Fruit fly (Drosophila melanogaster): ENCODE measurements around the gene CG33668.
"Not testable (repeated sequence)": the region's sequence is repeated elsewhere in the genome, so short reads cannot be mapped to it uniquely, and the experiment has no call there.

CG33668 gene

DNA sequence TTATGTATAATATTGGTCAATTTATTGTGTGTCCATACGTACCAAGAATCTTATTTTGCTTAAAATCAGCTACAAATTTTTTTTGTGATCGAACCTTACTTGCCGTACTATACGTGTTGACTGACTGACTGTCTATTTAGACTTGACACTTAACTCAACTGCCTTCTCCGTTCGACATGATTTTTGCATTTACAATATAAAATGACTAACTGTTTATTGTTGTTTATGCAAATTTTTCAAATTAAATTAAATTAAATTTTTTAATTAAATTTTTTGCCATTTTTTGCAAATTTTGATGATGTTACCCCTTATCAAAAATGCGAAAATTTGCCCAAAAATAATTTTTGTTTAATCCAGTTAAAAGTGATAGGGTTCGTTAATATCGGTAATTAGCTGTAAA is at the start of gene CG33668:
Gene CG33668, minus strand, starts transcription at position 101 of the 400 bp plus-strand sequence.
- TF ChIP-seq esn, CG6854, fd59A (GFP tag; optimal IDR thresholded peaks at IDR 0.05): not testable (repeated sequence)

DNA sequence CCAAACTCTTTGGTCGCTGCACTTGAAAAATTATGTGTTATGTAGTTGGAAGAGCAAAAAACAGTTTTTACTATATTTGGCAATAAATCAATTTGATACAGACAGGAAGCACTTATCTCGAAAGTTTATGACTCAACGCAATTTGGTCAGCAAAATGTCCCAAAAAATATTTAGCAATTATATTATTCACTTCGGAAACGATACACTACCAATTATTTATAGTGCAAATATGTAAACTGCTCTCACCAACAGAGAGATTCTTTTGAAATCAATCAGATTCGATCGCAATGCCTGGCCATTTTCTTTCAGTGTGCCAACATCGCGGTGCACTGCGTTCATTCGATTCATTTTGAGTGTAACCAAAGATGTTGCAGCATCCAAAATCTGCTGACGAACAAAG is 38.7 kb upstream of the CG33668 start:
- TF ChIP-seq spab (GFP tag; optimal IDR thresholded peaks at IDR 0.05) (no peak), fd85E (GFP tag; optimal IDR thresholded peaks at IDR 0.05) (no peak), CG6276 (GFP tag; optimal IDR thresholded peaks at IDR 0.05) (no peak), net (GFP tag; optimal IDR thresholded peaks at IDR 0.05) (no peak), CG6808 (GFP tag; optimal IDR thresholded peaks at IDR 0.05) (no peak), Sox102F (GFP tag; optimal IDR thresholded peaks at IDR 0.05) (peak; percentile 61), lz (GFP tag; optimal IDR thresholded peaks at IDR 0.05) (peak; percentile 32), CG6854 (GFP tag; optimal IDR thresholded peaks at IDR 0.05) (no peak), CG8319 (GFP tag; optimal IDR thresholded peaks at IDR 0.05) (no peak), Eip78C (GFP tag) (peak; percentile 36), CG8632 (GFP tag; optimal IDR thresholded peaks at IDR 0.05) (no peak), Ets21C (GFP tag; optimal IDR thresholded peaks at IDR 0.05) (peak; percentile 34), CG4318 (GFP tag; optimal IDR thresholded peaks at IDR 0.05) (no peak), CG32006 (GFP tag; optimal IDR thresholded peaks at IDR 0.05) (peak; percentile 41), acj6 (GFP tag; optimal IDR thresholded peaks at IDR 0.05) (peak; percentile 25), CG31627 (GFP tag; optimal IDR thresholded peaks at IDR 0.05) (peak; percentile 64), CG1621 (tag; optimal IDR thresholded peaks at IDR 0.05) (no peak), CG11294 (GFP tag; IDR thresholded peaks at IDR 0.05) (no peak), CG15336 (GFP tag; IDR thresholded peaks at IDR 0.05) (no peak), achi (GFP tag; optimal IDR thresholded peaks at IDR 0.05) (peak; percentile 11), dsx (GFP tag; optimal IDR thresholded peaks at IDR 0.05; ENCODE audit: poor library complexity, severe bottlenecking) (no peak), OdsH (GFP tag; optimal IDR thresholded peaks at IDR 0.05) (peak; percentile 38), CG6792 (GFP tag; optimal IDR thresholded peaks at IDR 0.05) (peak; percentile 25), Sox14 (GFP tag; optimal IDR thresholded peaks at IDR 0.05) (peak; percentile 49), CG10631 (GFP tag; optimal IDR thresholded peaks at IDR 0.05) (no peak), Lpt (GFP tag; optimal IDR thresholded peaks at IDR 0.05) (no peak), Hr38 (GFP tag; optimal IDR thresholded peaks at IDR 0.05) (no peak), esn (GFP tag; optimal IDR thresholded peaks at IDR 0.05) (peak; percentile 72), CG11762 (GFP tag; optimal IDR thresholded peaks at IDR 0.05; ENCODE audit: insufficient read depth) (no peak), pdm3 (GFP tag; optimal IDR thresholded peaks at IDR 0.05) (peak; percentile 7), Smox (GFP tag; optimal IDR thresholded peaks at IDR 0.05) (peak; percentile 59), cyc (GFP tag; optimal IDR thresholded peaks at IDR 0.05) (no peak), fkh (GFP tag; optimal IDR thresholded peaks at IDR 0.05) (no peak), Blimp-1 (GFP tag; optimal IDR thresholded peaks at IDR 0.05) (no peak), svp (GFP tag) (peak; percentile 41), CG3919 (GFP tag; optimal IDR thresholded peaks at IDR 0.05) (no peak), topi (GFP tag; optimal IDR thresholded peaks at IDR 0.05) (no peak), fd59A (GFP tag; optimal IDR thresholded peaks at IDR 0.05) (no peak), CG34406 (GFP tag; optimal IDR thresholded peaks at IDR 0.05) (no peak), Hr39 (GFP tag; optimal IDR thresholded peaks at IDR 0.05) (peak; percentile 62), CG11902 (GFP tag; optimal IDR thresholded peaks at IDR 0.05) (no peak)

DNA sequence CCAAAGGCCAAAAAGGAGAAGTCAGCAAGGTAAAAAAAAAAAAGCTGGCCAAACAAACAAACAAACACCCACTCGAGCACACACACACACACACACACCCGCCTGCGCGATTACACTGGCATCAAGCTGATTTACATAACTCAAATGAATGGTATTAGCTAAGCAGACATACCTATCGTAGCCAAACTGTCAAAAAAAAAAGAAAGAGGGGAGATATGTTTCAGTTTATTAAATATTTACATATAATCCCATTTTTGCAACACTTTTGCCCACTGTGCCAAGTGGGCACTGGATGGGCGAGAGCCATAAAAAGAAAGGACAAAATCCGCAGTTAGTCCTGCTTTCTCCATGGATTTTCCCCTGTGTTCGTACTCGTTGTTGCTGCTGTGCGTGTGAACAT is 20.3 kb upstream of the CG33668 start:
- TF ChIP-seq CG6854 (GFP tag; optimal IDR thresholded peaks at IDR 0.05) (no peak), CG10669 (GFP tag; optimal IDR thresholded peaks at IDR 0.05) (peak; percentile 27), CG32006 (GFP tag; optimal IDR thresholded peaks at IDR 0.05) (peak; percentile 5), CG6163 (GFP tag; IDR thresholded peaks at IDR 0.05) (peak; percentile 55; the same call in 2 of the 3 replicates), CG3919 (GFP tag; optimal IDR thresholded peaks at IDR 0.05) (peak; percentile 8), Eip78C (GFP tag) (peak; percentile 55), CG8319 (GFP tag; optimal IDR thresholded peaks at IDR 0.05) (no peak), OdsH (GFP tag; optimal IDR thresholded peaks at IDR 0.05) (peak; percentile 3), CG34406 (GFP tag; optimal IDR thresholded peaks at IDR 0.05) (no peak), pdm3 (GFP tag; optimal IDR thresholded peaks at IDR 0.05) (peak; percentile 8), Sox102F (GFP tag; optimal IDR thresholded peaks at IDR 0.05) (peak; percentile 15), CG11294 (GFP tag; IDR thresholded peaks at IDR 0.05) (0 out of 2 replicates have a peak, but pooled peaks have one; percentile 14), svp (GFP tag) (peak; percentile 7), spab (GFP tag; optimal IDR thresholded peaks at IDR 0.05) (no peak), cyc (GFP tag; optimal IDR thresholded peaks at IDR 0.05) (no peak), achi (GFP tag; optimal IDR thresholded peaks at IDR 0.05) (peak; percentile 22), CG6808 (GFP tag; optimal IDR thresholded peaks at IDR 0.05) (peak; percentile 6), ss (GFP tag; optimal IDR thresholded peaks at IDR 0.05) (no peak), eg (GFP tag; IDR thresholded peaks at IDR 0.05) (peak; percentile 42; the same call in 2 of the 3 replicates), Ets96B (tag; optimal IDR thresholded peaks at IDR 0.05) (peak; percentile 9), CG1621 (tag; optimal IDR thresholded peaks at IDR 0.05) (no peak), net (GFP tag; optimal IDR thresholded peaks at IDR 0.05) (no peak), CG15336 (GFP tag; IDR thresholded peaks at IDR 0.05) (0 out of 2 replicates have a peak, but pooled peaks have one; percentile 11), esn (GFP tag; optimal IDR thresholded peaks at IDR 0.05) (no peak)
